Worm (Caenorhabditis elegans): ENCODE measurements around the gene F56A8.9.
"Not testable (repeated sequence)": the region's sequence is repeated elsewhere in the genome, so short reads cannot be mapped to it uniquely, and the experiment has no call there.

- not testable (repeated sequence) for TF ChIP-seq him-1, W03F9.2 (tag; optimal IDR thresholded peaks at IDR 0.05)
These were observed 9.2 kb upstream of the F56A8.9 start, which contains the start of gene Y43F4A.4 for ce11 chrIII:13245281-13245680.
